Fruit fly (Drosophila melanogaster) whole organism, wandering third instar larva: Measurements from ENCODE around the gene CG10274.
A peak's percentile ranks its signal among the peaks of the same experiment; 100 is the strongest.

ENCODE experiments used
- Abd-B ChIP-seq: fragments of >200 bp; optimal IDR thresholded peaks from 2 replicates; lab custom pipeline; 2017; ENCODE audit warnings: missing biosample characterization, missing genetic modification characterization
- CG32264 ChIP-seq: fragments of 200-800 bp; sonication (Bioruptor generic); optimal IDR thresholded peaks from 2 replicates; lab custom pipeline; 2016; ENCODE audit warnings: missing biosample characterization, missing genetic modification characterization
- CG9705 ChIP-seq: fragments of 200-800 bp; sonication (Bioruptor generic); optimal IDR thresholded peaks from 2 replicates; lab custom pipeline; 2018; ENCODE audit warnings: missing biosample characterization, mild to moderate bottlenecking, missing genetic modification characterization
- CrebA ChIP-seq: fragments of 200-800 bp; sonication (Bioruptor generic); optimal IDR thresholded peaks from 2 replicates; lab custom pipeline; 2016; ENCODE audit warnings: missing biosample characterization, mild to moderate bottlenecking, missing genetic modification characterization, borderline replicate concordance
- Dfd ChIP-seq: fragments of >200 bp; optimal IDR thresholded peaks from 2 replicates; lab custom pipeline; 2017; ENCODE audit warnings: missing biosample characterization, missing genetic modification characterization
- Dif ChIP-seq: fragments of 200-275, 200-300 bp; sonication (Bioruptor generic); optimal IDR thresholded peaks from 2 replicates; lab custom pipeline; 2018; ENCODE audit warnings: missing biosample characterization, missing genetic modification characterization; ENCODE audit not compliant: partially characterized antibody
- GATAd ChIP-seq: sonication (Bioruptor generic); optimal IDR thresholded peaks from 2 replicates; lab custom pipeline; 2016; ENCODE audit warnings: missing biosample characterization, missing genetic modification characterization
- HLH106 ChIP-seq: fragments of 200-800 bp; optimal IDR thresholded peaks from 3 replicates; lab custom pipeline; 2019; ENCODE audit warnings: missing biosample characterization, mild to moderate bottlenecking, missing genetic modification characterization, moderate library complexity
- Hnf4 ChIP-seq: fragments of 200-800 bp; sonication (Bioruptor generic); optimal IDR thresholded peaks from 2 replicates; lab custom pipeline; 2016; ENCODE audit warnings: missing biosample characterization, mild to moderate bottlenecking, missing genetic modification characterization
- Hr78 ChIP-seq: fragments of >200 bp; optimal IDR thresholded peaks from 2 replicates; lab custom pipeline; 2017; ENCODE audit warnings: missing biosample characterization, missing genetic modification characterization
- Hr83 ChIP-seq: fragments of 200-300 bp; sonication (Bioruptor generic); optimal IDR thresholded peaks from 2 replicates; lab custom pipeline; 2016; ENCODE audit warnings: missing biosample characterization, mild to moderate bottlenecking, missing genetic modification characterization, moderate library complexity; ENCODE audit not compliant: poor library complexity, severe bottlenecking
- Jra ChIP-seq: sonication (Bioruptor generic); optimal IDR thresholded peaks from 2 replicates; lab custom pipeline; 2016; ENCODE audit warnings: missing biosample characterization, missing genetic modification characterization
- Mio ChIP-seq: sonication (Bioruptor generic); optimal IDR thresholded peaks from 2 replicates; lab custom pipeline; 2016; ENCODE audit warnings: missing biosample characterization, missing genetic modification characterization
- Myc ChIP-seq: fragments of >200 bp; optimal IDR thresholded peaks from 2 replicates; lab custom pipeline; 2017
- N ChIP-seq: fragments of >200 bp; optimal IDR thresholded peaks from 2 replicates; lab custom pipeline; 2018; ENCODE audit warnings: missing biosample characterization, missing external identifiers, missing genetic modification characterization
- OdsH ChIP-seq: fragments of 200-800 bp; sonication (Bioruptor generic); optimal IDR thresholded peaks from 2 replicates; lab custom pipeline; 2016; ENCODE audit warnings: missing biosample characterization, mild to moderate bottlenecking, missing genetic modification characterization
- Rel ChIP-seq, 2 experiments: fragments of 200-800 bp; sonication (Bioruptor generic) in 1 of 2; optimal IDR thresholded peaks; 2 replicates in 1 of 2; 3 replicates in 1 of 2; lab custom pipeline; 2016 to 2019; ENCODE audit warnings: mild to moderate bottlenecking in 2 of 2, missing biosample characterization in 2 of 2, missing genetic modification characterization in 2 of 2, moderate library complexity in 1 of 2
- Sp1 ChIP-seq: fragments of 200-800 bp; sonication (Bioruptor generic); optimal IDR thresholded peaks from 3 replicates; lab custom pipeline; 2019; ENCODE audit warnings: missing biosample characterization, mild to moderate bottlenecking, missing genetic modification characterization, moderate library complexity
- Vsx2 ChIP-seq: fragments of 200-300, 225-300 bp; sonication (Bioruptor generic); optimal IDR thresholded peaks from 2 replicates; lab custom pipeline; 2018; ENCODE audit warnings: missing biosample characterization, missing genetic modification characterization; ENCODE audit not compliant: partially characterized antibody
- br ChIP-seq: fragments of 200-800 bp; sonication (Bioruptor generic); optimal IDR thresholded peaks from 2 replicates; lab custom pipeline; 2016; ENCODE audit warnings: missing biosample characterization, missing genetic modification characterization
- brk ChIP-seq: fragments of 200-800 bp; sonication (Bioruptor generic); optimal IDR thresholded peaks from 2 replicates; lab custom pipeline; 2016; ENCODE audit warnings: missing biosample characterization, mild to moderate bottlenecking, missing genetic modification characterization
- dl ChIP-seq, 2 experiments: fragments of 175-275, 200-275 bp in 1 of 2; fragments of 200-275 bp in 1 of 2; sonication (Bioruptor generic); optimal IDR thresholded peaks; lab custom pipeline; 2018; ENCODE audit warnings: mild to moderate bottlenecking in 2 of 2, missing biosample characterization in 2 of 2, missing genetic modification characterization in 2 of 2, moderate library complexity in 2 of 2; ENCODE audit not compliant: partially characterized antibody in 2 of 2, insufficient read depth in 1 of 2
- dmrt93B ChIP-seq: fragments of 200-800 bp; sonication (Bioruptor generic); optimal IDR thresholded peaks from 2 replicates; lab custom pipeline; 2018; ENCODE audit warnings: missing biosample characterization, mild to moderate bottlenecking, missing genetic modification characterization
- dsf ChIP-seq: sonication (Bioruptor generic); optimal IDR thresholded peaks from 2 replicates; lab custom pipeline; 2016; ENCODE audit warnings: missing biosample characterization, missing genetic modification characterization, borderline replicate concordance
- ey ChIP-seq: fragments of 200-800 bp; sonication (Bioruptor generic); optimal IDR thresholded peaks from 2 replicates; lab custom pipeline; 2016; ENCODE audit warnings: missing biosample characterization, missing genetic modification characterization
- foxo ChIP-seq, 2 experiments: fragments of 200-800 bp; sonication (Bioruptor generic); optimal IDR thresholded peaks; 2 replicates in 1 of 2; 3 replicates in 1 of 2; lab custom pipeline; 2016 to 2017; ENCODE audit warnings: missing biosample characterization in 2 of 2, missing genetic modification characterization in 2 of 2
- fru ChIP-seq: fragments of 200-800 bp; sonication (Bioruptor generic); optimal IDR thresholded peaks from 3 replicates; lab custom pipeline; 2016; ENCODE audit warnings: missing biosample characterization, mild to moderate bottlenecking, missing genetic modification characterization
- h ChIP-seq: fragments of 200-800 bp; sonication (Bioruptor generic); optimal IDR thresholded peaks from 3 replicates; lab custom pipeline; 2016; ENCODE audit warnings: missing biosample characterization, mild to moderate bottlenecking, missing genetic modification characterization
- jim ChIP-seq: fragments of 175-275, 200-325 bp; sonication (Bioruptor generic); optimal IDR thresholded peaks from 2 replicates; lab custom pipeline; 2016; ENCODE audit warnings: missing biosample characterization, mild to moderate bottlenecking, missing genetic modification characterization
- lola ChIP-seq: fragments of >200 bp; optimal IDR thresholded peaks from 2 replicates; lab custom pipeline; 2017; ENCODE audit warnings: missing biosample characterization, missing genetic modification characterization
- pan ChIP-seq: fragments of >200 bp; optimal IDR thresholded peaks from 2 replicates; lab custom pipeline; 2017
- psq ChIP-seq: fragments of 200-800 bp; sonication (Bioruptor generic); optimal IDR thresholded peaks from 3 replicates; lab custom pipeline; 2017; ENCODE audit warnings: missing biosample characterization, mild to moderate bottlenecking, missing genetic modification characterization, moderate library complexity
- rgr ChIP-seq: fragments of 200-800 bp; sonication (Bioruptor generic); optimal IDR thresholded peaks from 3 replicates; lab custom pipeline; 2016; ENCODE audit warnings: missing biosample characterization, mild to moderate bottlenecking, missing genetic modification characterization
- sage ChIP-seq: fragments of 200-800 bp; sonication (Bioruptor generic); optimal IDR thresholded peaks from 2 replicates; lab custom pipeline; 2016; ENCODE audit warnings: missing biosample characterization, mild to moderate bottlenecking, missing genetic modification characterization
- sv ChIP-seq: fragments of 200-800 bp; sonication (Bioruptor generic); optimal IDR thresholded peaks from 3 replicates; lab custom pipeline; 2016; ENCODE audit warnings: missing biosample characterization, missing genetic modification characterization
- tai ChIP-seq: sonication (Bioruptor generic); optimal IDR thresholded peaks from 2 replicates; lab custom pipeline; 2016; ENCODE audit warnings: missing biosample characterization, missing genetic modification characterization
- usp ChIP-seq: fragments of >200 bp; optimal IDR thresholded peaks from 2 replicates; lab custom pipeline; 2017; ENCODE audit warnings: missing biosample characterization, missing genetic modification characterization
- woc ChIP-seq: sonication (Bioruptor generic); optimal IDR thresholded peaks from 2 replicates; lab custom pipeline; 2016; ENCODE audit warnings: missing biosample characterization, mild to moderate bottlenecking, missing genetic modification characterization

CG10274 gene

dm6 chr3L:6181776-6182175, at the start of gene CG10274:
Gene CG10274, minus strand, starts transcription at chr3L:6181829.
- TF ChIP-seq woc (GFP tag; lab: Kevin White, UChicago) (peak; percentile 94), CG9705 (peak; percentile 78), Vsx2 (no peak), brk (no peak), dl (GFP tag; optimal IDR thresholded peaks at IDR 0.05; lab: Kevin White, UChicago; ENCODE audit: insufficient read depth in 1 of 2, partially characterized antibody in 2 of 2) (no peak), Dif (GFP tag; lab: Kevin White, UChicago) (no peak), Myc (peak; percentile 99), sv (peak; percentile 70), Jra (GFP tag; lab: Kevin White, UChicago) (no peak), Hr83 (GFP tag; lab: Kevin White, UChicago) (no peak), psq (GFP tag; lab: Kevin White, UChicago) (peak; percentile 64), GATAd (GFP tag; lab: Kevin White, UChicago) (peak; percentile 43), pan (lab: Kevin White, UChicago) (no peak), br (no peak), HLH106 (tag; lab: Kevin White, UChicago) (peak; percentile 86), OdsH (GFP tag; lab: Kevin White, UChicago) (peak; percentile 67), foxo (GFP tag; optimal IDR thresholded peaks at IDR 0.05; lab: Kevin White, UChicago) (peak in 1 of 2 experiments; percentile 80), jim (GFP tag; lab: Kevin White, UChicago) (no peak), tai (GFP tag; lab: Kevin White, UChicago) (no peak), ey (peak; percentile 69)

DNA sequence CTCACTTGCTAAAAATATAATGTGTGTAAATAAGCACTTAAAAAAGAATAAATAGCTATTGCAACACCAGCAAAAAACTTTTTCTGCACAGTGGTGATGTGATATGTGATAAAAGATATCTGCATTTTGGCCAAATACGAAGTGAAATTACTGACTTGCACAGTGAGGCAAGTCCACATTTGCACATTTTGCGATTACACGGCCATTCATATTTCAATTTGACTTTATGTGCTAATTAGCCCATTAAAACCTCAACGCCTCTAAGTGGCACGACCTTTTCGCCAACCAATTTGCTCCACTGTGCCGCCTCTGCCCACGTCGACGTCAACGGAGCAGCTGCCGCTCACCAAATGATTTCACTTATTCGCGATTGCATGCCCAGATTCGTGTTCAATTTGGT, 38.6 kb upstream of the CG10274 start, which contains the start of gene CG33946:
Gene CG33946 (plus strand): TSS at position 392 of the 400 bp plus-strand sequence.
- TF ChIP-seq h (GFP tag; lab: Kevin White, UChicago): peak; percentile 61
- TF ChIP-seq CrebA: no peak
- no peak for TF ChIP-seq sv
- TF ChIP-seq foxo (GFP tag; optimal IDR thresholded peaks at IDR 0.05; lab: Kevin White, UChicago): peak in 1 of 2 experiments; percentile 54
- peak; percentile 36 for TF ChIP-seq fru (GFP tag; lab: Kevin White, UChicago)
- no peak for TF ChIP-seq Vsx2
- peak; percentile 63 for TF ChIP-seq rgr
- TF ChIP-seq br: peak; percentile 23
- peak; percentile 63 for TF ChIP-seq ey
- no peak for TF ChIP-seq dsf
- no peak for TF ChIP-seq CG32264 (GFP tag; lab: Kevin White, UChicago)
- TF ChIP-seq Hr78 (GFP tag; lab: Kevin White, UChicago): no peak
- TF ChIP-seq HLH106 (tag; lab: Kevin White, UChicago): peak; percentile 30
- TF ChIP-seq Mio (GFP tag; lab: Kevin White, UChicago): no peak
- TF ChIP-seq dl (GFP tag; optimal IDR thresholded peaks at IDR 0.05; lab: Kevin White, UChicago; ENCODE audit: insufficient read depth in 1 of 2, partially characterized antibody in 2 of 2): no peak
- TF ChIP-seq dmrt93B (GFP tag; lab: Kevin White, UChicago): peak; percentile 35
- TF ChIP-seq Jra (GFP tag; lab: Kevin White, UChicago): no peak
- TF ChIP-seq usp (GFP tag; lab: Kevin White, UChicago): no peak
- TF ChIP-seq Abd-B: no peak
- TF ChIP-seq OdsH (GFP tag; lab: Kevin White, UChicago): peak; percentile 17
- TF ChIP-seq woc (GFP tag; lab: Kevin White, UChicago): no peak
- no peak for TF ChIP-seq Hnf4 (GFP tag; lab: Kevin White, UChicago)
- TF ChIP-seq psq (GFP tag; lab: Kevin White, UChicago): peak; percentile 47
- peak; percentile 2 for TF ChIP-seq Sp1 (GFP tag; lab: Kevin White, UChicago)
- TF ChIP-seq Dfd (GFP tag; lab: Kevin White, UChicago): no peak
- no peak for TF ChIP-seq N (GFP tag; lab: Kevin White, UChicago)
- no peak for TF ChIP-seq Myc
- TF ChIP-seq lola: no peak
- TF ChIP-seq GATAd (GFP tag; lab: Kevin White, UChicago): no peak
- no peak for TF ChIP-seq sage

DNA sequence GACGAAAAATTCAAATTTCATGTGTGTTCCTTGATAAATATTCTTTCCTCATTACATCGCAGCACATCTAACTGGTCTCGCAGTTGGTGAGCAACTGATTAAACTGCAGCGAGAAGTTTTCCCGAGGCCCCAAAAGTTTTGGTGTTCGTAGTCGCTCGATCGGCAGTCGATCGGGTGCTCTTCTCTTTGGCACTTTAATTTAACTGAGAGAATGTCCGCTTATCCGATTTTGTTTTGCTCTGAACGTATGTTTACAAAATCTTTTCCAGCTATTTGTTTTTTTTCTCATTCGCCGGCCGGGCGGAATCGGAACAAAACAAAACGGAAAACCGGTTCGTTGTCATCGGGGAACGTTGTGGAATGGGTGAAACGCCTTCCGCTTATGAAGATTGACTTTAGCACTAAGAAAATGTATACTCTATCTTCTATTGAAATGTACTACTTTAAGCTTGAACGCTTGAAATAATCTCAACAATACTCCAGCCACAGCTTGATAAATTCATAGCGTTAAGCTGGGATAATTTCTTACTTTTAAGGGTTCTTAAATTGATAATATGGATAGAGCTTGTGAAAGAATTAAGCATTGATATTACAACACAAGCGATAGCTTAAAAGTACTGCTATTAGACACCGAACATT, 37.0 kb upstream of the CG10274 start:
- TF ChIP-seq sage (peak; percentile 75), psq (GFP tag; lab: Kevin White, UChicago) (peak; percentile 84), HLH106 (tag; lab: Kevin White, UChicago) (no peak), CrebA (peak; percentile 84), Rel (GFP tag; optimal IDR thresholded peaks at IDR 0.05; lab: Kevin White, UChicago) (peak; percentile 57), Rel (tag; optimal IDR thresholded peaks at IDR 0.05; lab: Kevin White, UChicago) (no peak), foxo (GFP tag; optimal IDR thresholded peaks at IDR 0.05; lab: Kevin White, UChicago) (peak in 1 of 2 experiments; percentile 52), ey (no peak), dl (GFP tag; optimal IDR thresholded peaks at IDR 0.05; lab: Kevin White, UChicago; ENCODE audit: insufficient read depth in 1 of 2, partially characterized antibody in 2 of 2) (peak in 1 of 2 experiments; percentile 23)
